Fruit fly (Drosophila melanogaster) whole organism, embryonic: Measurements from ENCODE around the gene FIG4.

ENCODE experiments used
- B-H2 ChIP-seq: fragments of 200-800 bp; sonication (Bioruptor generic); optimal IDR thresholded peaks from 2 replicates; lab custom pipeline; 2018; ENCODE audit warnings: missing biosample characterization, mild to moderate bottlenecking, missing genetic modification characterization
- BEAF-32 ChIP-seq: fragments of 200-800 bp; sonication (Bioruptor generic); optimal IDR thresholded peaks from 3 replicates; lab custom pipeline; 2017; ENCODE audit warnings: missing biosample characterization, missing genetic modification characterization, mild to moderate bottlenecking, moderate library complexity, missing genetic modification reagents
- Bgb ChIP-seq: fragments of 200-800 bp; sonication (Bioruptor generic); IDR thresholded peaks from 2 replicates; pipeline ENCODE4 v1.3.6; 2022; ENCODE audit warnings: missing biosample characterization, missing genetic modification characterization; ENCODE audit not compliant: partially characterized antibody
- CG10979 ChIP-seq: fragments of 200-800 bp; sonication (Bioruptor generic); optimal IDR thresholded peaks from 2 replicates; lab custom pipeline; 2018; ENCODE audit warnings: missing biosample characterization, mild to moderate bottlenecking, missing genetic modification characterization, moderate library complexity
- CG12744 ChIP-seq: fragments of 200-800 bp; sonication (Bioruptor generic); optimal IDR thresholded peaks from 2 replicates; lab custom pipeline; 2016; ENCODE audit warnings: missing biosample characterization, missing genetic modification characterization
- CG13624 ChIP-seq: fragments of 200-800 bp; sonication (Bioruptor generic); optimal IDR thresholded peaks from 2 replicates; lab custom pipeline; 2016; ENCODE audit warnings: missing biosample characterization, missing genetic modification characterization
- CG14860 ChIP-seq: fragments of 200-800 bp; sonication (Bioruptor generic); IDR thresholded peaks from 3 replicates; pipeline ENCODE4 v1.3.6; 2022; ENCODE audit warnings: missing biosample characterization, missing genetic modification characterization; ENCODE audit not compliant: partially characterized antibody
- CG16815 ChIP-seq: fragments of 200-800 bp; sonication (Bioruptor generic); optimal IDR thresholded peaks from 3 replicates; lab custom pipeline; 2017; ENCODE audit warnings: missing biosample characterization, mild to moderate bottlenecking, missing genetic modification characterization
- CG2116 ChIP-seq: fragments of 200-800 bp; sonication (Bioruptor generic); optimal IDR thresholded peaks from 3 replicates; lab custom pipeline; 2018; ENCODE audit warnings: missing biosample characterization, mild to moderate bottlenecking, missing genetic modification characterization
- CG2129 ChIP-seq: fragments of 200-800 bp; sonication (Bioruptor generic); IDR thresholded peaks from 2 replicates; pipeline ENCODE4 v1.3.6; 2022; ENCODE audit warnings: missing biosample characterization, missing genetic modification characterization; ENCODE audit not compliant: partially characterized antibody
- CG2875 ChIP-seq: fragments of 200-800 bp; sonication (Bioruptor generic); optimal IDR thresholded peaks from 2 replicates; lab custom pipeline; 2017; ENCODE audit warnings: missing biosample characterization, mild to moderate bottlenecking, missing genetic modification characterization, missing genetic modification reagents
- CG4617 ChIP-seq: fragments of 200-800 bp; sonication (Bioruptor generic); optimal IDR thresholded peaks from 3 replicates; lab custom pipeline; 2016; ENCODE audit warnings: missing biosample characterization, missing genetic modification characterization, borderline replicate concordance
- CG7963 ChIP-seq: fragments of 200-800 bp; sonication (Bioruptor generic); IDR thresholded peaks from 3 replicates; pipeline ENCODE4 v1.3.6; 2022; ENCODE audit warnings: missing biosample characterization, missing genetic modification characterization; ENCODE audit not compliant: partially characterized antibody
- CG9817 ChIP-seq: fragments of 200-800 bp; sonication (Bioruptor generic); optimal IDR thresholded peaks from 2 replicates; lab custom pipeline; 2018; ENCODE audit warnings: missing biosample characterization, mild to moderate bottlenecking, missing genetic modification characterization, moderate library complexity
- CG9876 ChIP-seq: fragments of 200-800 bp; sonication (Bioruptor generic); optimal IDR thresholded peaks from 2 replicates; lab custom pipeline; 2016; ENCODE audit warnings: missing biosample characterization, missing genetic modification characterization
- CoRest ChIP-seq: fragments of 200-800 bp; sonication (Bioruptor generic); optimal IDR thresholded peaks from 3 replicates; lab custom pipeline; 2018; ENCODE audit warnings: missing biosample characterization, mild to moderate bottlenecking, missing genetic modification characterization, moderate library complexity
- CrebB ChIP-seq: fragments of 200-800 bp; sonication (Bioruptor generic); optimal IDR thresholded peaks from 3 replicates; lab custom pipeline; 2018; ENCODE audit warnings: missing biosample characterization, mild to moderate bottlenecking, missing genetic modification characterization
- Dbx ChIP-seq: fragments of 200-800 bp; sonication (Bioruptor generic); IDR thresholded peaks from 3 replicates; pipeline ENCODE4 v1.3.6; 2022; ENCODE audit warnings: missing biosample characterization, missing genetic modification characterization
- Dll ChIP-seq: fragments of 200-800 bp; sonication (Bioruptor generic); IDR thresholded peaks from 4 replicates; pipeline ENCODE4 v1.3.6; 2022; ENCODE audit warnings: missing biosample characterization, missing genetic modification characterization; ENCODE audit not compliant: partially characterized antibody
- Doc3 ChIP-seq: fragments of 200-800 bp; sonication (Bioruptor generic); IDR thresholded peaks from 3 replicates; pipeline ENCODE4 v1.3.6; 2022; ENCODE audit warnings: missing biosample characterization, missing genetic modification characterization; ENCODE audit not compliant: partially characterized antibody
- Dp ChIP-seq: fragments of 200-800 bp; sonication (Bioruptor generic); optimal IDR thresholded peaks from 2 replicates; lab custom pipeline; 2018; ENCODE audit warnings: missing biosample characterization, mild to moderate bottlenecking, missing genetic modification characterization, moderate library complexity
- HLH54F ChIP-seq: fragments of 200-800 bp; sonication (Bioruptor generic); optimal IDR thresholded peaks from 3 replicates; lab custom pipeline; 2016; ENCODE audit warnings: missing biosample characterization, missing genetic modification characterization
- MESR4 ChIP-seq: fragments of 200-800 bp; sonication (Bioruptor generic); optimal IDR thresholded peaks from 2 replicates; lab custom pipeline; 2018; ENCODE audit warnings: missing biosample characterization, mild to moderate bottlenecking, missing genetic modification characterization, moderate library complexity
- Mad ChIP-seq: fragments of 200-800 bp; sonication (Bioruptor generic); optimal IDR thresholded peaks from 2 replicates; lab custom pipeline; 2016; ENCODE audit warnings: missing biosample characterization, missing genetic modification characterization
- NC2α ChIP-seq: fragments of 200-800 bp; sonication (Bioruptor generic); optimal IDR thresholded peaks from 2 replicates; lab custom pipeline; 2016; ENCODE audit warnings: missing biosample characterization, missing genetic modification characterization
- Tbp ChIP-seq: fragments of >200 bp; optimal IDR thresholded peaks from 2 replicates; lab custom pipeline; 2018; ENCODE audit warnings: missing biosample characterization, missing genetic modification characterization
- ac ChIP-seq: fragments of 200-800 bp; sonication (Bioruptor generic); optimal IDR thresholded peaks from 3 replicates; lab custom pipeline; 2017; ENCODE audit warnings: missing biosample characterization, mild to moderate bottlenecking, missing genetic modification characterization
- amos ChIP-seq: fragments of 200-800 bp; sonication (Bioruptor generic); IDR thresholded peaks from 2 replicates; pipeline ENCODE4 v1.3.6; 2022; ENCODE audit warnings: missing biosample characterization, missing genetic modification characterization; ENCODE audit not compliant: partially characterized antibody
- ato ChIP-seq: fragments of 200-800 bp; sonication (Bioruptor generic); IDR thresholded peaks from 2 replicates; pipeline ENCODE4 v1.3.6; 2022; ENCODE audit warnings: missing biosample characterization, missing genetic modification characterization; ENCODE audit not compliant: partially characterized antibody
- bbx ChIP-seq: fragments of 200-800 bp; sonication (Bioruptor generic); IDR thresholded peaks from 2 replicates; pipeline ENCODE4 v1.3.6; 2022; ENCODE audit warnings: missing biosample characterization, missing genetic modification characterization; ENCODE audit not compliant: partially characterized antibody
- grau ChIP-seq: fragments of 200-800 bp; optimal IDR thresholded peaks from 3 replicates; lab custom pipeline; 2019; ENCODE audit warnings: missing biosample characterization, mild to moderate bottlenecking, missing genetic modification characterization, moderate library complexity
- hb ChIP-seq: fragments of 200-800 bp; sonication (Bioruptor generic); IDR thresholded peaks from 3 replicates; pipeline ENCODE4 v1.3.6; 2022; ENCODE audit warnings: missing biosample characterization, missing genetic modification characterization; ENCODE audit not compliant: partially characterized antibody
- inv ChIP-seq: fragments of 200-800 bp; sonication (Bioruptor generic); IDR thresholded peaks from 2 replicates; pipeline ENCODE4 v1.3.6; 2022; ENCODE audit warnings: missing biosample characterization, missing genetic modification characterization; ENCODE audit not compliant: partially characterized antibody
- knrl ChIP-seq: fragments of 200-800 bp; sonication (Bioruptor generic); IDR thresholded peaks from 3 replicates; pipeline ENCODE4 v1.3.6; 2022; ENCODE audit warnings: missing biosample characterization, missing genetic modification characterization; ENCODE audit not compliant: partially characterized antibody
- mld ChIP-seq: fragments of 200-800 bp; sonication (Bioruptor generic); IDR thresholded peaks from 3 replicates; pipeline ENCODE4 v1.3.6; 2022; ENCODE audit warnings: missing biosample characterization, missing genetic modification characterization; ENCODE audit not compliant: partially characterized antibody
- nerfin-2 ChIP-seq: fragments of 200-800 bp; sonication (Bioruptor generic); IDR thresholded peaks from 2 replicates; pipeline ENCODE4 v1.3.6; 2022; ENCODE audit warnings: missing biosample characterization, missing genetic modification characterization; ENCODE audit not compliant: partially characterized antibody
- pan ChIP-seq, 4 experiments: fragments of >200 bp in 3 of 4; fragments of 200-800 bp in 1 of 4; sonication (Bioruptor generic) in 1 of 4; optimal IDR thresholded peaks in 3 of 4; IDR thresholded peaks in 1 of 4; 2 replicates each; pipeline versions ENCODE4 v1.3.6 to Lab custom; 2017 to 2022; ENCODE audit warnings: missing biosample characterization in 2 of 4, missing genetic modification characterization in 2 of 4, mixed read lengths in 1 of 4
- phol ChIP-seq: fragments of 200-800 bp; sonication (Bioruptor generic); optimal IDR thresholded peaks from 3 replicates; lab custom pipeline; 2018; ENCODE audit warnings: missing biosample characterization, mild to moderate bottlenecking, missing genetic modification characterization, moderate library complexity
- pzg ChIP-seq: fragments of 200-800 bp; sonication (Bioruptor generic); optimal IDR thresholded peaks from 3 replicates; lab custom pipeline; 2018; ENCODE audit warnings: missing biosample characterization, mild to moderate bottlenecking, missing genetic modification characterization, moderate library complexity
- repo ChIP-seq: fragments of 200-800 bp; sonication (Bioruptor generic); optimal IDR thresholded peaks from 2 replicates; lab custom pipeline; 2016; ENCODE audit warnings: missing biosample characterization, missing genetic modification characterization
- row ChIP-seq: fragments of 200-800 bp; sonication (Bioruptor generic); IDR thresholded peaks from 3 replicates; pipeline ENCODE4 v1.3.6; 2022; ENCODE audit warnings: missing biosample characterization, missing genetic modification characterization
- sna ChIP-seq: fragments of 200-800 bp; sonication (Bioruptor generic); IDR thresholded peaks from 2 replicates; pipeline ENCODE4 v1.3.6; 2022; ENCODE audit warnings: missing biosample characterization, missing genetic modification characterization; ENCODE audit not compliant: partially characterized antibody
- unc-4 ChIP-seq: fragments of 200-800 bp; sonication (Bioruptor generic); IDR thresholded peaks from 2 replicates; pipeline ENCODE4 v1.3.6; 2022; ENCODE audit warnings: missing biosample characterization, missing genetic modification characterization; ENCODE audit not compliant: partially characterized antibody
- wek ChIP-seq: fragments of 200-800 bp; sonication (Bioruptor generic); optimal IDR thresholded peaks from 3 replicates; lab custom pipeline; 2018; ENCODE audit warnings: missing biosample characterization, mild to moderate bottlenecking, missing genetic modification characterization, moderate library complexity
- zen2 ChIP-seq: fragments of 200-800 bp; sonication (Bioruptor generic); IDR thresholded peaks from 3 replicates; pipeline ENCODE4 v1.3.6; 2022; ENCODE audit warnings: missing biosample characterization, missing genetic modification characterization; ENCODE audit not compliant: partially characterized antibody

FIG4 gene

dm6 chr2L:4448582-4449016 lies 16.4 kb upstream of the FIG4 start, which contains the start of gene MFS18 (continued):
- TF ChIP-seq repo (peak; percentile 91), Dbx (GFP tag; lab: Robert Waterston, UW) (peak; percentile 98), ac (GFP tag; lab: Kevin White, UChicago) (peak; percentile 78), pan (optimal IDR thresholded peaks at IDR 0.05; lab: Kevin White, UChicago) (no peak), pan (GFP tag; optimal IDR thresholded peaks at IDR 0.05 in 1 of 2, IDR thresholded peaks at IDR 0.05 in 1 of 2) (peak in 1 of 2 experiments; percentile 100), CG13624 (peak; percentile 85), grau (tag; lab: Kevin White, UChicago) (peak; percentile 91), CoRest (peak; percentile 96), Tbp (GFP tag; lab: Kevin White, UChicago) (no peak), CrebB (tag; lab: Kevin White, UChicago) (peak; percentile 92), Mad (GFP tag; lab: Kevin White, UChicago) (peak; percentile 90)

DNA sequence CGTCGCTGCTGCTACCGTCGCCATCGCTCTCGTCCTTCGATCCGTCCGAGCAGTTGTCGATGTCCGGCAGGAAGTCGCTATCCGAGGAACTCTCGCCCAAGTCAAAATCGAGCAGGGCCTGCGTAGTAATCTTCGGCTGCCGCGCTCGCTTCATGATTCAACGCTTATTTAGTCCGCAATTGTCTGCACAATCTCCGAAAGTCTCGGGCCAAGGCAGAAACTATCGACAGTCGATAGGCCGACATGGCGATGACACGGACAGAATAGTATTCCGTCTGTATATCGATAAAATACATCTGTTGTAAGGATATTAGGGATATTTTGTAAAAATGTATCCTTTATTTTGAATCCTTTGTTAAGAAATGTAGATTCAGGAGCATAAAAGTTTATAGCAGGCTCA lies 12.2 kb upstream of the FIG4 start, which contains the start of gene CG15439:
CG15439 (minus strand) TSS at position 241 of the 400 bp plus-strand sequence.
- TF ChIP-seq Doc3 (GFP tag; lab: Robert Waterston, UW) (peak; percentile 67), zen2 (GFP tag; lab: Robert Waterston, UW) (peak; percentile 75), pzg (GFP tag; lab: Kevin White, UChicago) (peak; percentile 39), CG7963 (peak; percentile 55; the same call in 2 of the 3 replicates), BEAF-32 (GFP tag; lab: Kevin White, UChicago) (peak; percentile 54), CG10979 (tag; lab: Kevin White, UChicago) (no peak), bbx (GFP tag; lab: Robert Waterston, UW) (peak; percentile 84), CG2875 (no peak), CG2116 (GFP tag; lab: Kevin White, UChicago) (peak; percentile 86), unc-4 (peak; percentile 77), HLH54F (GFP tag; lab: Kevin White, UChicago) (no peak), amos (GFP tag; lab: Robert Waterston, UW) (peak; percentile 72), Dll (GFP tag; lab: Robert Waterston, UW) (peak; percentile 79), Dp (GFP tag; lab: Kevin White, UChicago) (no peak), mld (GFP tag; lab: Robert Waterston, UW) (peak; percentile 73; the same call in 1 of the 3 replicates), ato (GFP tag; lab: Robert Waterston, UW) (peak; percentile 89), NC2α (GFP tag; lab: Kevin White, UChicago) (no peak), CG2129 (peak; percentile 43; the same call in 1 of the 2 replicates), CG12744 (GFP tag; lab: Kevin White, UChicago) (no peak), Bgb (GFP tag; lab: Robert Waterston, UW) (peak; percentile 72), CG4617 (GFP tag; lab: Kevin White, UChicago) (peak; percentile 55), nerfin-2 (peak; percentile 77), CG16815 (no peak), knrl (GFP tag; lab: Robert Waterston, UW) (peak; percentile 64; the same call in 2 of the 3 replicates), MESR4 (GFP tag; lab: Kevin White, UChicago) (peak; percentile 89), inv (GFP tag; lab: Robert Waterston, UW) (peak; percentile 52), hb (0 out of 3 replicates have a peak, but pooled peaks have one; percentile 63), CG9817 (tag; lab: Kevin White, UChicago) (no peak), row (GFP tag; lab: Robert Waterston, UW) (peak; percentile 8; the same call in 1 of the 3 replicates), B-H2 (no peak), CG14860 (peak; percentile 49), sna (peak; percentile 70), wek (GFP tag; lab: Kevin White, UChicago) (peak; percentile 64), phol (tag; lab: Kevin White, UChicago) (peak; percentile 17), CG9876 (GFP tag; lab: Kevin White, UChicago) (no peak)
